Fruit fly (Drosophila melanogaster) whole organism, pupa: Measurements from ENCODE around the gene pit.

Experiments
- CG10348 ChIP-seq: fragments of 200-800 bp; sonication (Bioruptor generic); IDR thresholded peaks from 2 replicates; pipeline ENCODE4 v1.3.6; 2022; ENCODE audit warnings: missing biosample characterization, missing genetic modification characterization
- CG13204 ChIP-seq: fragments of 200-800 bp; sonication (Bioruptor generic); optimal IDR thresholded peaks from 2 replicates; lab custom pipeline; 2018; ENCODE audit warnings: missing biosample characterization, mild to moderate bottlenecking, missing genetic modification characterization, moderate library complexity
- CG34367 ChIP-seq: fragments of 200-800 bp; sonication (Bioruptor generic); optimal IDR thresholded peaks from 2 replicates; lab custom pipeline; 2018; ENCODE audit warnings: missing biosample characterization, mild to moderate bottlenecking, missing genetic modification characterization
- CG4496 ChIP-seq: fragments of 200-800 bp; sonication (Bioruptor generic); IDR thresholded peaks from 3 replicates; pipeline ENCODE4 v1.3.6; 2022; ENCODE audit warnings: missing biosample characterization, missing genetic modification characterization
- CG8159 ChIP-seq: fragments of 200-800 bp; sonication (Bioruptor generic); optimal IDR thresholded peaks from 3 replicates; lab custom pipeline; 2018; ENCODE audit warnings: missing biosample characterization, mild to moderate bottlenecking, missing genetic modification characterization, moderate library complexity
- EcR ChIP-seq: fragments of 200-800 bp; sonication (Bioruptor generic); optimal IDR thresholded peaks from 3 replicates; lab custom pipeline; 2019; ENCODE audit warnings: missing biosample characterization, missing genetic modification characterization, mild to moderate bottlenecking, moderate library complexity, missing genetic modification reagents
- Ets98B ChIP-seq: fragments of 200-800 bp; sonication (Bioruptor generic); IDR thresholded peaks from 2 replicates; pipeline ENCODE4 v1.3.6; 2022; ENCODE audit warnings: missing biosample characterization, missing genetic modification characterization
- fd96Ca ChIP-seq: fragments of 200-800 bp; sonication (Bioruptor generic); IDR thresholded peaks from 3 replicates; pipeline ENCODE4 v1.3.6; 2022; ENCODE audit warnings: missing biosample characterization, missing genetic modification characterization
- gl ChIP-seq: fragments of 200-800 bp; sonication (Bioruptor generic); optimal IDR thresholded peaks from 2 replicates; lab custom pipeline; 2018; ENCODE audit warnings: missing biosample characterization, mild to moderate bottlenecking, missing genetic modification characterization

DNA sequence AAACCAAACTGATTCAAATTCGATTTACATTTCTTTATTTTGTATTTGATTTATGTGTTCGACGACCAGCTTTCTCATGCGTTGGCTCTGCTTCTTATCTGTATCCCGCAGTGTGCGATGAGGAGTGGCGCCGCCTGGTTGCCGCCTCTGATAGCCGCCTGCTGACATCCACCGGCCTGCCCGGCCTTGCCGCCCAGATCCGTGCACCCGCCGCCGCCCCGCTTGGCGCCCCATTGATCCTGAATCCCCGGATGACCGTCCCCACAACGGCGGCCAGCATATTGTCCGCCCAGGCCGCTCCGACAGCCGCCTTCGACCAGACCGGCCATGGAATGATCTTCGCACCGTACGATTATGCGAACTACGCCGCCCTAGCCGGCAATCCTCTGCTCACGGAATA lies 37.5 kb downstream of the pit start:
- TF ChIP-seq CG10348 (no peak), fd96Ca (GFP tag; lab: Robert Waterston, UW) (no peak), CG13204 (GFP tag; lab: Kevin White, UChicago) (no peak), CG34367 (tag; lab: Kevin White, UChicago) (no peak), EcR (GFP tag; lab: Kevin White, UChicago) (no peak), CG4496 (GFP tag; lab: Robert Waterston, UW) (no peak), gl (tag; lab: Kevin White, UChicago) (no peak), CG8159 (tag; lab: Kevin White, UChicago) (no peak), Ets98B (no peak)
